Fruit fly (Drosophila melanogaster) whole organism, prepupa: Measurements from ENCODE around the gene CG34247.

Experiments
- CG1621 ChIP-seq: fragments of 200-800 bp; sonication (Bioruptor generic); optimal IDR thresholded peaks from 3 replicates; lab custom pipeline; 2018; ENCODE audit warnings: missing biosample characterization, mild to moderate bottlenecking, missing genetic modification characterization
- Ets21C ChIP-seq: fragments of 200-800 bp; sonication (Bioruptor generic); optimal IDR thresholded peaks from 3 replicates; lab custom pipeline; 2016; ENCODE audit warnings: missing biosample characterization, missing genetic modification characterization
- Gug ChIP-seq: fragments of 200-800 bp; sonication (Bioruptor generic); IDR thresholded peaks from 2 replicates; pipeline ENCODE4 v1.3.6; 2022; ENCODE audit warnings: missing biosample characterization, missing genetic modification characterization

DNA sequence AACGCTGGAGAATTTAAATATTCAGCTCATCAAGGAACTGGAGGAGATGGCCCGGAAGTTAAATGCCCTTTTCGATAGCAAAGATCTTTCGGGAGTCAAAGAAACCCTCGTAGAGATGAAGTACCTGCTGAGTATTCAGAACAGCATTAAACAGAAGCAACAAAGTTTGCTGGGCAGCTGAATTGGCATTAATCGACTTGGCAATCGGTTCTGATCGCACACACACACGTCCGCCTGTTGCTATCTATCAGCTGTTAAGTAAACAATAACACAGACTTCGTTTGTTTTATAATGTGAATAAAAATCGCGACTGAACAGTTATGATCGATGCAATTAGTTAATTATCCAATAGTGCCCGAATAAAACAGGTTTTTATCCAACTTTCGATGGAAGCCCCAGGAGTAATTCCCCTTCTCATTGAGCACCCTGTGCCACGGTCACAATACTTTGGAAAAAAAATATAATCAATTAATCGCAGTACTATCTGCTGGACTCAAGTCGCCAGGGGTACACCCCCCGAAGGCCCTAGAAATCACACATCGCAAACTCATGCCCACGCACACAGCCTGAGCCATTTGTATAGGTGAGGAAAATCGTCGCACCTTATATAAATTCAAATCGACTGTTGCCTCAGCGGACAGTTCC, 27.4 kb downstream of the CG34247 start:
- TF ChIP-seq CG1621 (tag; lab: Kevin White, UChicago), result no peak
- no peak for TF ChIP-seq Gug (GFP tag; lab: Robert Waterston, UW)
- TF ChIP-seq Ets21C (GFP tag; lab: Kevin White, UChicago), result no peak
